Worm (Caenorhabditis elegans) whole organism, L3 larva: ENCODE results near the gene lact-7.
A peak's percentile ranks its signal among the peaks of the same experiment; 100 is the strongest.

Experiments used
- R02D3.7 ChIP-seq: fragments of 150-350 bp; optimal IDR thresholded peaks from 2 replicates; lab custom pipeline; 2014; ENCODE audit warnings: missing biosample characterization, missing genetic modification characterization
- ama-1 ChIP-seq: fragments of 150-350 bp; optimal IDR thresholded peaks from 2 replicates; lab custom pipeline; 2018
- ceh-28 ChIP-seq: fragments of 150-350 bp; optimal IDR thresholded peaks from 2 replicates; lab custom pipeline; 2014; ENCODE audit warnings: missing biosample characterization, missing genetic modification reagents, missing genetic modification characterization
- ceh-82 ChIP-seq: fragments of 150-350 bp; optimal IDR thresholded peaks from 2 replicates; lab custom pipeline; 2014; ENCODE audit warnings: missing biosample characterization, missing genetic modification characterization
- egl-27 ChIP-seq: sonication (generic microtip); optimal IDR thresholded peaks from 4 replicates; lab custom pipeline; 2017; ENCODE audit warnings: missing biosample characterization, missing genetic modification reagents, missing genetic modification characterization
- egl-5 ChIP-seq: fragments of 150-350 bp; optimal IDR thresholded peaks from 2 replicates; lab custom pipeline; 2017; ENCODE audit warnings: missing biosample characterization, missing genetic modification reagents, missing genetic modification characterization, inconsistent platforms
- elt-1 ChIP-seq: fragments of 150-350 bp; optimal IDR thresholded peaks from 2 replicates; lab custom pipeline; 2014; ENCODE audit warnings: missing biosample characterization, missing genetic modification characterization
- elt-2 ChIP-seq: sonication (generic microtip); optimal IDR thresholded peaks from 2 replicates; lab custom pipeline; 2016; ENCODE audit warnings: missing genetic modification reagents, mild to moderate bottlenecking, missing genetic modification characterization, missing compliant biosample characterization
- elt-3 ChIP-seq, 3 experiments: fragments of 150-350 bp in 1 of 3; sonication (generic microtip) in 2 of 3; optimal IDR thresholded peaks; 2 replicates in 2 of 3; 4 replicates in 1 of 3; lab custom pipeline; 2014 to 2017; ENCODE audit warnings: missing biosample characterization in 3 of 3, missing genetic modification characterization in 3 of 3
- eor-1 ChIP-seq, 2 experiments: fragments of 150-350 bp; optimal IDR thresholded peaks; 2 replicates each; lab custom pipeline; 2014 to 2018; ENCODE audit warnings: missing biosample characterization in 2 of 2, missing genetic modification characterization in 2 of 2
- fkh-2 ChIP-seq: fragments of 150-350 bp; optimal IDR thresholded peaks from 2 replicates; lab custom pipeline; 2014; ENCODE audit warnings: missing biosample characterization, missing genetic modification reagents, missing genetic modification characterization
- fos-1 ChIP-seq: fragments of 150-350 bp; optimal IDR thresholded peaks from 2 replicates; lab custom pipeline; 2014; ENCODE audit warnings: missing biosample characterization, missing genetic modification characterization
- hmg-11 ChIP-seq: sonication (generic microtip); optimal IDR thresholded peaks from 2 replicates; lab custom pipeline; 2016; ENCODE audit warnings: missing genetic modification characterization, missing compliant biosample characterization
- jun-1 ChIP-seq: fragments of 150-350 bp; optimal IDR thresholded peaks from 2 replicates; lab custom pipeline; 2014; ENCODE audit warnings: missing biosample characterization, missing genetic modification reagents, missing genetic modification characterization
- lsy-12 ChIP-seq: sonication (generic microtip); optimal IDR thresholded peaks from 2 replicates; lab custom pipeline; 2016; ENCODE audit warnings: mild to moderate bottlenecking, missing genetic modification characterization, missing compliant biosample characterization
- mdl-1 ChIP-seq: fragments of 150-350 bp; optimal IDR thresholded peaks from 2 replicates; lab custom pipeline; 2014; ENCODE audit warnings: missing biosample characterization, missing genetic modification characterization
- mml-1 ChIP-seq: fragments of 150-350 bp; sonication (generic microtip); optimal IDR thresholded peaks from 3 replicates; lab custom pipeline; 2014; ENCODE audit warnings: missing biosample characterization, missing genetic modification characterization
- nfya-1 ChIP-seq: sonication (generic microtip); optimal IDR thresholded peaks from 2 replicates; lab custom pipeline; 2017; ENCODE audit warnings: missing genetic modification characterization, mild to moderate bottlenecking, missing compliant biosample characterization, antibody characterized with exemption, moderate library complexity; ENCODE audit not compliant: insufficient read depth
- nhr-11 ChIP-seq: fragments of 150-350 bp; optimal IDR thresholded peaks from 2 replicates; lab custom pipeline; 2014; ENCODE audit warnings: missing biosample characterization, missing genetic modification characterization
- nhr-23 ChIP-seq: fragments of 150-350 bp; optimal IDR thresholded peaks from 2 replicates; lab custom pipeline; 2014; ENCODE audit warnings: missing biosample characterization, missing genetic modification reagents, missing genetic modification characterization
- nhr-237 ChIP-seq: fragments of 150-350 bp; optimal IDR thresholded peaks from 2 replicates; lab custom pipeline; 2014; ENCODE audit warnings: missing biosample characterization, missing genetic modification characterization
- nhr-25 ChIP-seq: sonication (generic microtip); optimal IDR thresholded peaks from 2 replicates; lab custom pipeline; 2017; ENCODE audit warnings: missing biosample characterization, missing genetic modification characterization
- nhr-28 ChIP-seq: fragments of 150-350 bp; optimal IDR thresholded peaks from 2 replicates; lab custom pipeline; 2014; ENCODE audit warnings: missing biosample characterization, missing genetic modification characterization
- nhr-43 ChIP-seq: sonication (generic microtip); optimal IDR thresholded peaks from 2 replicates; lab custom pipeline; 2016; ENCODE audit warnings: mild to moderate bottlenecking, missing genetic modification characterization, missing compliant biosample characterization; ENCODE audit not compliant: poor library complexity, severe bottlenecking
- nhr-67 ChIP-seq: fragments of 150-350 bp; optimal IDR thresholded peaks from 2 replicates; lab custom pipeline; 2014; ENCODE audit warnings: missing biosample characterization, missing genetic modification characterization
- nhr-76 ChIP-seq: fragments of 150-350 bp; sonication (generic microtip); optimal IDR thresholded peaks from 5 replicates; lab custom pipeline; 2014; ENCODE audit warnings: missing biosample characterization, missing genetic modification characterization
- nhr-77 ChIP-seq: fragments of 150-350 bp; optimal IDR thresholded peaks from 2 replicates; lab custom pipeline; 2014; ENCODE audit warnings: missing biosample characterization, missing genetic modification characterization
- pha-4 ChIP-seq: fragments of 150-350 bp; optimal IDR thresholded peaks from 2 replicates; lab custom pipeline; 2014; ENCODE audit warnings: missing biosample characterization, missing genetic modification reagents, missing genetic modification characterization
- pqm-1 ChIP-seq: fragments of 150-350 bp; optimal IDR thresholded peaks from 2 replicates; lab custom pipeline; 2017; ENCODE audit warnings: missing biosample characterization, missing genetic modification characterization, inconsistent platforms
- sea-2 ChIP-seq: fragments of 150-350 bp; sonication (generic microtip); optimal IDR thresholded peaks from 4 replicates; lab custom pipeline; 2014; ENCODE audit warnings: missing biosample characterization, missing genetic modification reagents, missing genetic modification characterization
- skn-1 ChIP-seq: fragments of 150-350 bp; optimal IDR thresholded peaks from 2 replicates; lab custom pipeline; 2014; ENCODE audit warnings: missing biosample characterization, missing genetic modification characterization
- unc-39 ChIP-seq: sonication (generic microtip); optimal IDR thresholded peaks from 4 replicates; lab custom pipeline; 2017; ENCODE audit warnings: missing biosample characterization, missing genetic modification characterization
- ztf-4 ChIP-seq: fragments of 150-350 bp; optimal IDR thresholded peaks from 2 replicates; lab custom pipeline; 2014; ENCODE audit warnings: missing biosample characterization, missing genetic modification characterization

The lact-7 gene

DNA sequence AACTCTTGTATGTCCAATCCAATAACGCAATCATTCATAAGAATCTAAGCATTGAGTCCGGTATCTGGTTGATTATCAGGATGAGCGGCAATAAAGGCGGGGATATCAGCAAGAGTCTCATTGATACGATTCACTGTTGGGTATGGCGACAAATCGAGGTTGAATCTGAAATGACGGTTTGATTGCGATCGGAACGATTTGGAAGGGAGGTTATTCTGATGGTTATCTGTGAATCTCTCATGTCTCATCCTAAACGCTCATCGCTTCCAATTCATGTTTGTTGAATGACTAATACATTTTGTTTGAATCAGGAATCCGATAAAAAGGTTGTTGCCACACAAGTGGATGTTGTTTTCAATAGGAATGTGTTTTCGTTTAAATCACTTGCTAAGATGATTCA, 32.5 kb upstream of the lact-7 start:
- TF ChIP-seq elt-3 (tag; optimal IDR thresholded peaks at IDR 0.05; lab: Kevin White, UChicago): peak in 1 of 3 experiments; percentile 53
- no peak for TF ChIP-seq ztf-4 (tag; lab: Kevin White, UChicago)
- peak; percentile 89 for TF ChIP-seq elt-1 (tag; lab: Kevin White, UChicago)
- TF ChIP-seq nhr-28 (tag; lab: Kevin White, UChicago): no peak
- TF ChIP-seq nhr-77 (tag; lab: Kevin White, UChicago): no peak
- no peak for TF ChIP-seq unc-39 (tag; lab: Kevin White, UChicago)
- TF ChIP-seq nhr-23: peak; percentile 10
- TF ChIP-seq nhr-25 (tag; lab: Kevin White, UChicago): peak; percentile 37

ce11 chrX:11727761-11728160, 31.1 kb upstream of the lact-7 start, which contains the start of the genes gst-42 and D1053.2:
Gene gst-42, minus strand, starts transcription at chrX:11727936.
Gene D1053.2, plus strand, starts transcription at chrX:11728151.
- peak; percentile 44 for TF ChIP-seq ceh-28 (tag; lab: Kevin White, UChicago)
- TF ChIP-seq pha-4: peak; percentile 79
- no peak for TF ChIP-seq hmg-11 (tag; lab: Kevin White, UChicago)
- TF ChIP-seq egl-5: no peak
- TF ChIP-seq elt-1 (tag; lab: Kevin White, UChicago): no peak
- peak; percentile 53 for TF ChIP-seq nhr-43 (tag; lab: Kevin White, UChicago)
- peak; percentile 74 for TF ChIP-seq nhr-23
- TF ChIP-seq ztf-4 (tag; lab: Kevin White, UChicago): no peak
- peak; percentile 14 for TF ChIP-seq R02D3.7
- TF ChIP-seq elt-3 (tag; optimal IDR thresholded peaks at IDR 0.05; lab: Kevin White, UChicago): peak in 2 of 3 experiments; percentile 77 to 85
- TF ChIP-seq mdl-1: peak; percentile 78
- TF ChIP-seq nhr-25 (tag; lab: Kevin White, UChicago): peak; percentile 73
- TF ChIP-seq jun-1 (tag; lab: Kevin White, UChicago): peak; percentile 51
- peak; percentile 28 for TF ChIP-seq skn-1
- TF ChIP-seq fos-1: no peak
- no peak for TF ChIP-seq egl-27
- no peak for TF ChIP-seq nhr-77 (tag; lab: Kevin White, UChicago)
- TF ChIP-seq sea-2: no peak
- peak; percentile 94 for TF ChIP-seq elt-2 (tag; lab: Kevin White, UChicago)
- TF ChIP-seq nhr-28 (tag; lab: Kevin White, UChicago): no peak
- TF ChIP-seq ama-1: no peak
- TF ChIP-seq pqm-1: peak; percentile 99
- TF ChIP-seq nfya-1: no peak

ce11 chrX:11732752-11733151, 26.2 kb upstream of the lact-7 start:
- TF ChIP-seq eor-1 (tag; optimal IDR thresholded peaks at IDR 0.05; lab: Kevin White, UChicago): no peak
- TF ChIP-seq, all 47 proteins: peak for 0

- TF ChIP-seq pqm-1: peak; percentile 57
- TF ChIP-seq nhr-11 (tag; lab: Kevin White, UChicago): no peak
- TF ChIP-seq elt-2 (tag; lab: Kevin White, UChicago): peak; percentile 64
Measured at ce11 chrX:11734110-11734509, 24.8 kb upstream of the lact-7 start.

ce11 chrX:11737053-11737452, 21.9 kb upstream of the lact-7 start, which contains the start of gene D1053.3:
Gene D1053.3, minus strand, starts transcription at chrX:11737153.
- TF ChIP-seq nhr-11 (tag; lab: Kevin White, UChicago): no peak
- TF ChIP-seq nhr-76 (tag; lab: Kevin White, UChicago): no peak
- TF ChIP-seq elt-3 (tag; optimal IDR thresholded peaks at IDR 0.05; lab: Kevin White, UChicago): no peak
- no peak for TF ChIP-seq nhr-28 (tag; lab: Kevin White, UChicago)
- TF ChIP-seq fkh-2 (tag; lab: Kevin White, UChicago): no peak
- no peak for TF ChIP-seq mml-1
- no peak for TF ChIP-seq nhr-237 (tag; lab: Kevin White, UChicago)
- TF ChIP-seq hmg-11 (tag; lab: Kevin White, UChicago): no peak
- no peak for TF ChIP-seq ama-1
- TF ChIP-seq nhr-43 (tag; lab: Kevin White, UChicago): no peak
- no peak for TF ChIP-seq nhr-77 (tag; lab: Kevin White, UChicago)
- no peak for TF ChIP-seq pha-4
- TF ChIP-seq skn-1: no peak
- no peak for TF ChIP-seq nhr-67 (tag; lab: Kevin White, UChicago)
- TF ChIP-seq elt-1 (tag; lab: Kevin White, UChicago): no peak
- TF ChIP-seq ceh-82 (tag; lab: Kevin White, UChicago): no peak
- TF ChIP-seq lsy-12: no peak
- no peak for TF ChIP-seq egl-5
- TF ChIP-seq nhr-23: no peak
- TF ChIP-seq jun-1 (tag; lab: Kevin White, UChicago): no peak
